Worm (Caenorhabditis elegans): ENCODE data around the gene F45F2.11.

DNA sequence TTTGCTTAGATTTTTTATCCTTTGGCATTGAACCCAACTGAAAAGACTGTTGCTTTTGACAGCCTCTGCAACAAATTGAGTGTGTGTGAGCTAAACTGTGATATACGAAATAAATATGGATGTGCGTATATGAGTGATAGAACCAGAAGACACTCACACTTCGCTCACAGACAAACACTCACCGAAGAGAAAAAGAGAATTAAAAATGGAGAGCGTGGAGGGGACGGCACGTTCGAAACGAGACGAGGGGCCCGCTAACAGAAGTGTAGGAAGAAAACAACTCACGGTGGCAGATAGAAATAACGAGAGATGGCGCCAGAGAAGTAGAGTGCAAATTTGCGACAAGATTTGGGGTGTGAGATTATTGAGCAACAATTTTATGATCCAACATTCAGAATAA is 2.4 kb downstream of the F45F2.11 start:
- TF ChIP-seq zfh-2 (GFP tag; conservative IDR thresholded peaks at IDR 0.05): no peak
- no peak for TF ChIP-seq akir-1 (GFP tag; optimal IDR thresholded peaks at IDR 0.05)
- no peak for TF ChIP-seq K11D2.4 (GFP tag; IDR thresholded peaks at IDR 0.05)
- TF ChIP-seq ama-1 (optimal IDR thresholded peaks at IDR 0.05): no peak
- no peak for TF ChIP-seq ama-1 (GFP tag; optimal IDR thresholded peaks at IDR 0.05)
- no peak for TF ChIP-seq C06A6.2 (GFP tag; conservative IDR thresholded peaks at IDR 0.05)
- no peak for TF ChIP-seq hmg-20 (GFP tag; IDR thresholded peaks at IDR 0.05)
- TF ChIP-seq T07F8.4 (tag; optimal IDR thresholded peaks at IDR 0.05): no peak
- no peak for TF ChIP-seq F52B5.7 (tag; optimal IDR thresholded peaks at IDR 0.05)
- no peak for TF ChIP-seq pha-4 (tag; optimal IDR thresholded peaks at IDR 0.05)
- no peak for TF ChIP-seq B0035.1 (tag; optimal IDR thresholded peaks at IDR 0.05)

Measured in whole organism, young adult.